Worm (Caenorhabditis elegans) whole organism, L1 larva: ENCODE measurements around the gene pqn-42.

Experiments
- C04F5.9 ChIP-seq: sonication (generic microtip); optimal IDR thresholded peaks from 2 replicates; lab custom pipeline; 2016; ENCODE audit warnings: missing genetic modification characterization, missing compliant biosample characterization
- C16A3.4 ChIP-seq: fragments of 150-350 bp; optimal IDR thresholded peaks from 2 replicates; lab custom pipeline; 2014; ENCODE audit warnings: missing biosample characterization, missing genetic modification characterization
- C34B4.2 ChIP-seq: sonication (generic microtip); optimal IDR thresholded peaks from 2 replicates; lab custom pipeline; 2017; ENCODE audit warnings: mild to moderate bottlenecking, missing genetic modification characterization, missing compliant biosample characterization
- F16B12.6 ChIP-seq: fragments of 150-350 bp; optimal IDR thresholded peaks from 2 replicates; lab custom pipeline; 2014; ENCODE audit warnings: missing biosample characterization, missing genetic modification characterization
- aly-2 ChIP-seq: fragments of 150-350 bp; optimal IDR thresholded peaks from 2 replicates; lab custom pipeline; 2014; ENCODE audit warnings: missing biosample characterization, missing genetic modification characterization
- ama-1 ChIP-seq: fragments of 150-350 bp; optimal IDR thresholded peaks from 2 replicates; lab custom pipeline; 2014
- ceh-8 ChIP-seq: fragments of 200-800 bp; sonication (Bioruptor generic); optimal IDR thresholded peaks from 2 replicates; lab custom pipeline; 2018; ENCODE audit warnings: mild to moderate bottlenecking, missing genetic modification characterization, moderate library complexity, missing compliant biosample characterization
- ces-1 ChIP-seq: fragments of 150-350 bp; optimal IDR thresholded peaks from 2 replicates; lab custom pipeline; 2014; ENCODE audit warnings: missing biosample characterization, missing genetic modification reagents, missing genetic modification characterization
- dpl-1 ChIP-seq, 3 experiments: fragments of 150-350 bp in 2 of 3; sonication (generic microtip) in 1 of 3; optimal IDR thresholded peaks; 2 replicates each; lab custom pipeline; 2014 to 2017; ENCODE audit warnings: missing biosample characterization in 3 of 3, missing genetic modification characterization in 3 of 3, missing genetic modification reagents in 3 of 3
- dsc-1 ChIP-seq: sonication (generic microtip); optimal IDR thresholded peaks from 2 replicates; lab custom pipeline; 2016; ENCODE audit warnings: mild to moderate bottlenecking, missing genetic modification characterization, missing compliant biosample characterization
- efl-1 ChIP-seq, 4 experiments: fragments of 150-350 bp; optimal IDR thresholded peaks in 3 of 4; peaks in 1 of 4; 1 replicate in 1 of 4; 2 replicates in 3 of 4; lab custom pipeline; 2014; ENCODE audit warnings: missing biosample characterization in 2 of 4, missing genetic modification characterization in 2 of 4, missing genetic modification reagents in 2 of 4
- efl-3 ChIP-seq: fragments of 200-800 bp; sonication (Bioruptor generic); optimal IDR thresholded peaks from 2 replicates; lab custom pipeline; 2018; ENCODE audit warnings: mild to moderate bottlenecking, missing genetic modification characterization, missing compliant biosample characterization
- egl-27 ChIP-seq, 2 experiments: fragments of 150-350 bp in 1 of 2; sonication (generic microtip); optimal IDR thresholded peaks; 3 replicates each; lab custom pipeline; 2017 to 2018; ENCODE audit warnings: missing biosample characterization in 2 of 2, missing genetic modification characterization in 2 of 2, missing genetic modification reagents in 2 of 2
- elt-2 ChIP-seq: sonication (generic microtip); optimal IDR thresholded peaks from 2 replicates; lab custom pipeline; 2016; ENCODE audit warnings: missing genetic modification characterization, mild to moderate bottlenecking, inconsistent platforms, missing compliant biosample characterization, missing genetic modification reagents
- fkh-10 ChIP-seq: sonication (generic microtip); optimal IDR thresholded peaks from 2 replicates; lab custom pipeline; 2017; ENCODE audit warnings: missing biosample characterization, missing genetic modification reagents, missing genetic modification characterization
- fkh-4 ChIP-seq: sonication (generic microtip); optimal IDR thresholded peaks from 2 replicates; lab custom pipeline; 2016; ENCODE audit warnings: missing compliant biosample characterization, missing genetic modification characterization, borderline replicate concordance
- fkh-8 ChIP-seq: sonication (generic microtip); optimal IDR thresholded peaks from 2 replicates; lab custom pipeline; 2016; ENCODE audit warnings: mild to moderate bottlenecking, missing genetic modification characterization, missing compliant biosample characterization
- grh-1 ChIP-seq: fragments of 200-800 bp; sonication (Bioruptor generic); IDR thresholded peaks from 2 replicates; pipeline ENCODE4 v1.3.6; 2022; ENCODE audit warnings: missing genetic modification reagents, missing genetic modification characterization, missing compliant biosample characterization
- hlh-4 ChIP-seq: sonication (generic microtip); optimal IDR thresholded peaks from 2 replicates; lab custom pipeline; 2016; ENCODE audit warnings: mild to moderate bottlenecking, missing genetic modification characterization, missing compliant biosample characterization
- irx-1 ChIP-seq: sonication (generic microtip); optimal IDR thresholded peaks from 2 replicates; lab custom pipeline; 2016; ENCODE audit warnings: missing genetic modification characterization, missing compliant biosample characterization
- lin-35 ChIP-seq, 2 experiments: fragments of 150-350 bp; optimal IDR thresholded peaks; 2 replicates each; lab custom pipeline; 2014; ENCODE audit warnings: missing biosample characterization in 2 of 2, missing genetic modification characterization in 2 of 2, missing genetic modification reagents in 2 of 2
- lsy-2 ChIP-seq, 2 experiments: fragments of 150-350 bp; optimal IDR thresholded peaks; 2 replicates each; lab custom pipeline; 2014; ENCODE audit warnings: missing biosample characterization in 2 of 2, missing genetic modification characterization in 2 of 2
- mef-2 ChIP-seq: fragments of 150-350 bp; optimal IDR thresholded peaks from 2 replicates; lab custom pipeline; 2014; ENCODE audit warnings: missing biosample characterization, missing genetic modification characterization
- nhr-11 ChIP-seq: fragments of 150-350 bp; optimal IDR thresholded peaks from 2 replicates; lab custom pipeline; 2014; ENCODE audit warnings: missing biosample characterization, missing genetic modification characterization
- nhr-47 ChIP-seq: sonication (generic microtip); optimal IDR thresholded peaks from 2 replicates; lab custom pipeline; 2016; ENCODE audit warnings: mild to moderate bottlenecking, missing genetic modification characterization, moderate library complexity, missing compliant biosample characterization
- nhr-84 ChIP-seq: sonication (generic microtip); optimal IDR thresholded peaks from 2 replicates; lab custom pipeline; 2017; ENCODE audit warnings: missing biosample characterization, missing genetic modification characterization
- nhr-90 ChIP-seq: sonication (generic microtip); optimal IDR thresholded peaks from 2 replicates; lab custom pipeline; 2016; ENCODE audit warnings: mild to moderate bottlenecking, missing genetic modification characterization, missing compliant biosample characterization; ENCODE audit not compliant: poor library complexity
- pag-3 ChIP-seq: sonication (generic microtip); optimal IDR thresholded peaks from 2 replicates; lab custom pipeline; 2017; ENCODE audit warnings: missing genetic modification characterization, mild to moderate bottlenecking, missing compliant biosample characterization, antibody characterized with exemption, borderline replicate concordance; ENCODE audit not compliant: insufficient read depth
- snu-23 ChIP-seq: sonication (generic microtip); optimal IDR thresholded peaks from 2 replicates; lab custom pipeline; 2016; ENCODE audit warnings: missing genetic modification characterization, missing compliant biosample characterization
- sox-4 ChIP-seq: sonication (generic microtip); optimal IDR thresholded peaks from 2 replicates; lab custom pipeline; 2016; ENCODE audit warnings: missing genetic modification characterization, missing compliant biosample characterization
- unc-86 ChIP-seq: sonication (generic microtip); optimal IDR thresholded peaks from 2 replicates; lab custom pipeline; 2016; ENCODE audit warnings: missing genetic modification characterization, missing compliant biosample characterization
- zip-4 ChIP-seq: fragments of 200-800 bp; sonication (Bioruptor generic); optimal IDR thresholded peaks from 2 replicates; lab custom pipeline; 2018; ENCODE audit warnings: mild to moderate bottlenecking, missing genetic modification characterization, moderate library complexity, missing compliant biosample characterization
- ztf-4 ChIP-seq: fragments of 150-350 bp; optimal IDR thresholded peaks from 2 replicates; lab custom pipeline; 2014; ENCODE audit warnings: missing biosample characterization, missing genetic modification characterization

The pqn-42 gene

ce11 chrII:2418836-2419235 lies 39.9 kb downstream of the pqn-42 start, which contains the start of gene fbxc-20:
fbxc-20 (plus strand) TSS chrII:2419136.
- no peak for TF ChIP-seq sox-4
- TF ChIP-seq irx-1 (tag; lab: Kevin White, UChicago) = no peak
- no peak for TF ChIP-seq fkh-8 (tag; lab: Kevin White, UChicago)
- no peak for TF ChIP-seq snu-23 (GFP tag; lab: Kevin White, UChicago)
- no peak for TF ChIP-seq fkh-10 (GFP tag; lab: Kevin White, UChicago)
- TF ChIP-seq efl-3 (GFP tag; lab: Kevin White, UChicago) = no peak
- no peak for TF ChIP-seq egl-27 (tag; optimal IDR thresholded peaks at IDR 0.05; lab: Kevin White, UChicago)
- TF ChIP-seq ama-1 = no peak
- TF ChIP-seq dsc-1 (tag; lab: Kevin White, UChicago) = no peak
- no peak for TF ChIP-seq fkh-4 (tag; lab: Kevin White, UChicago)
- no peak for TF ChIP-seq mef-2 (tag; lab: Kevin White, UChicago)

- TF ChIP-seq efl-1 (optimal IDR thresholded peaks at IDR 0.05; lab: Kevin White, UChicago) (no peak), efl-1 (GFP tag; optimal IDR thresholded peaks at IDR 0.05 in 1 of 2; lab: Kevin White, UChicago) (no peak), fkh-4 (tag; lab: Kevin White, UChicago) (no peak), efl-3 (GFP tag; lab: Kevin White, UChicago) (no peak), lin-35 (GFP tag; optimal IDR thresholded peaks at IDR 0.05; lab: Kevin White, UChicago) (no peak), ces-1 (GFP tag; lab: Kevin White, UChicago) (no peak), nhr-11 (tag; lab: Kevin White, UChicago) (no peak), C34B4.2 (tag; lab: Kevin White, UChicago) (no peak), snu-23 (GFP tag; lab: Kevin White, UChicago) (no peak)
Measured at ce11 chrII:2417889-2418288, 40.9 kb downstream of the pqn-42 start, which contains the start of the genes F42G2.5 and F42G2.7. F42G2.5 (minus strand) TSS chrII:2417989. F42G2.7 (plus strand) TSS chrII:2418158.

- TF ChIP-seq nhr-47 (tag; lab: Kevin White, UChicago) = no peak
- TF ChIP-seq nhr-90 = peak; percentile 11
- TF ChIP-seq nhr-84 = no peak
- TF ChIP-seq lin-35 (GFP tag; optimal IDR thresholded peaks at IDR 0.05; lab: Kevin White, UChicago) = peak in 1 of 2 experiments; percentile 51
- TF ChIP-seq elt-2 (tag; lab: Kevin White, UChicago) = peak; percentile 65
- no peak for TF ChIP-seq ztf-4 (tag; lab: Kevin White, UChicago)
- peak in 1 of 2 experiments; percentile 27 for TF ChIP-seq efl-1 (optimal IDR thresholded peaks at IDR 0.05; lab: Kevin White, UChicago)
- peak in 1 of 2 experiments; percentile 35 for TF ChIP-seq efl-1 (GFP tag; optimal IDR thresholded peaks at IDR 0.05 in 1 of 2; lab: Kevin White, UChicago)
- TF ChIP-seq dpl-1 (GFP tag; optimal IDR thresholded peaks at IDR 0.05; lab: Kevin White, UChicago) = peak in 1 of 3 experiments; percentile 4
- peak in 1 of 2 experiments; percentile 15 for TF ChIP-seq lsy-2 (tag; optimal IDR thresholded peaks at IDR 0.05; lab: Kevin White, UChicago)
- TF ChIP-seq unc-86 = no peak
- TF ChIP-seq C16A3.4 (tag; lab: Kevin White, UChicago) = no peak
- TF ChIP-seq F16B12.6 (tag; lab: Kevin White, UChicago) = peak; percentile 44
Measured at ce11 chrII:2415439-2415838, 43.3 kb downstream of the pqn-42 start, which contains the start of gene fbxa-4. fbxa-4 (minus strand) TSS chrII:2415531.

- TF ChIP-seq ceh-8 (GFP tag; lab: Kevin White, UChicago) = no peak
- TF ChIP-seq elt-2 (tag; lab: Kevin White, UChicago) = peak; percentile 10
- TF ChIP-seq zip-4 = no peak
- TF ChIP-seq nhr-47 (tag; lab: Kevin White, UChicago) = no peak
- no peak for TF ChIP-seq hlh-4 (tag; lab: Kevin White, UChicago)
- TF ChIP-seq pag-3 = no peak
- TF ChIP-seq grh-1 (GFP tag; lab: Robert Waterston, UW) = no peak
- no peak for TF ChIP-seq aly-2
Measured at ce11 chrII:2412649-2413048, 46.1 kb downstream of the pqn-42 start, which contains the start of gene fbxa-182. fbxa-182 (minus strand) TSS chrII:2412749.

- TF ChIP-seq C04F5.9 (tag; lab: Kevin White, UChicago) = no peak
- no peak for TF ChIP-seq efl-1 (optimal IDR thresholded peaks at IDR 0.05; lab: Kevin White, UChicago)
- peak in 1 of 2 experiments; percentile 55 for TF ChIP-seq efl-1 (GFP tag; optimal IDR thresholded peaks at IDR 0.05 in 1 of 2; lab: Kevin White, UChicago)
Measured at ce11 chrII:2411555-2411954, 47.2 kb downstream of the pqn-42 start.
